Worm (Caenorhabditis elegans): Measurements from ENCODE around the gene C34F11.1.

The C34F11.1 gene

ce11 chrII:5218349-5218748 lies 5.6 kb downstream of the C34F11.1 start:
- TF ChIP-seq hnd-1 (tag; optimal IDR thresholded peaks at IDR 0.05) (no peak), pes-1 (GFP tag; IDR thresholded peaks at IDR 0.05) (no peak), F13C5.2 (tag; optimal IDR thresholded peaks at IDR 0.05) (no peak), flt-1 (GFP tag; IDR thresholded peaks at IDR 0.05) (no peak), aly-1 (tag; optimal IDR thresholded peaks at IDR 0.05) (no peak), ets-7 (tag; optimal IDR thresholded peaks at IDR 0.05) (no peak), tra-4 (tag; optimal IDR thresholded peaks at IDR 0.05) (no peak), ceh-13 (GFP tag; optimal IDR thresholded peaks at IDR 0.05) (no peak), tbx-11 (GFP tag; IDR thresholded peaks at IDR 0.05) (no peak), tbx-37 (GFP tag; conservative IDR thresholded peaks at IDR 0.05) (no peak), scrt-1 (GFP tag; IDR thresholded peaks at IDR 0.05) (no peak), sea-1 (GFP tag; conservative IDR thresholded peaks at IDR 0.05) (no peak), B0310.2 (tag; optimal IDR thresholded peaks at IDR 0.05) (no peak), ceh-36 (tag; optimal IDR thresholded peaks at IDR 0.05) (no peak), ama-1 (optimal IDR thresholded peaks at IDR 0.05) (no peak), hmg-4 (GFP tag; optimal IDR thresholded peaks at IDR 0.05) (no peak), hmbx-1 (tag; optimal IDR thresholded peaks at IDR 0.05) (no peak)

- TF ChIP-seq tra-4 (tag; optimal IDR thresholded peaks at IDR 0.05) (no peak), F13C5.2 (tag; optimal IDR thresholded peaks at IDR 0.05) (no peak), sea-1 (GFP tag; conservative IDR thresholded peaks at IDR 0.05) (no peak), hmbx-1 (tag; optimal IDR thresholded peaks at IDR 0.05) (no peak), hmg-4 (GFP tag; optimal IDR thresholded peaks at IDR 0.05) (no peak), ets-7 (tag; optimal IDR thresholded peaks at IDR 0.05) (no peak), scrt-1 (GFP tag; IDR thresholded peaks at IDR 0.05) (no peak), pes-1 (GFP tag; IDR thresholded peaks at IDR 0.05) (no peak), B0310.2 (tag; optimal IDR thresholded peaks at IDR 0.05) (no peak), ceh-13 (GFP tag; optimal IDR thresholded peaks at IDR 0.05) (no peak)
Observed at ce11 chrII:5220648-5221047, 7.9 kb downstream of the C34F11.1 start.

- TF ChIP-seq hmg-4 (GFP tag; optimal IDR thresholded peaks at IDR 0.05) (no peak), scrt-1 (GFP tag; IDR thresholded peaks at IDR 0.05) (no peak), ama-1 (optimal IDR thresholded peaks at IDR 0.05) (no peak), pes-1 (GFP tag; IDR thresholded peaks at IDR 0.05) (no peak), sea-1 (GFP tag; conservative IDR thresholded peaks at IDR 0.05) (no peak), F13C5.2 (tag; optimal IDR thresholded peaks at IDR 0.05) (no peak), ceh-36 (tag; optimal IDR thresholded peaks at IDR 0.05) (no peak), hmbx-1 (tag; optimal IDR thresholded peaks at IDR 0.05) (no peak), tbx-11 (GFP tag; IDR thresholded peaks at IDR 0.05) (no peak), aly-1 (tag; optimal IDR thresholded peaks at IDR 0.05) (no peak), tra-4 (tag; optimal IDR thresholded peaks at IDR 0.05) (no peak), hnd-1 (tag; optimal IDR thresholded peaks at IDR 0.05) (no peak)
Observed at ce11 chrII:5222830-5223229, 10.1 kb downstream of the C34F11.1 start.

- TF ChIP-seq tra-4 (tag; optimal IDR thresholded peaks at IDR 0.05) (no peak), scrt-1 (GFP tag; IDR thresholded peaks at IDR 0.05) (no peak), hmbx-1 (tag; optimal IDR thresholded peaks at IDR 0.05) (no peak), hmg-4 (GFP tag; optimal IDR thresholded peaks at IDR 0.05) (no peak), hnd-1 (tag; optimal IDR thresholded peaks at IDR 0.05) (no peak), tbx-11 (GFP tag; IDR thresholded peaks at IDR 0.05) (no peak), aly-1 (tag; optimal IDR thresholded peaks at IDR 0.05) (no peak), sea-1 (GFP tag; conservative IDR thresholded peaks at IDR 0.05) (no peak), ceh-13 (GFP tag; optimal IDR thresholded peaks at IDR 0.05) (no peak), F13C5.2 (tag; optimal IDR thresholded peaks at IDR 0.05) (no peak), ama-1 (optimal IDR thresholded peaks at IDR 0.05) (no peak), ets-7 (tag; optimal IDR thresholded peaks at IDR 0.05) (no peak), pes-1 (GFP tag; IDR thresholded peaks at IDR 0.05) (no peak), B0310.2 (tag; optimal IDR thresholded peaks at IDR 0.05) (no peak), ceh-36 (tag; optimal IDR thresholded peaks at IDR 0.05) (no peak), tbx-37 (GFP tag; conservative IDR thresholded peaks at IDR 0.05) (no peak)
Observed at ce11 chrII:5225284-5225683, 12.5 kb downstream of the C34F11.1 start, which contains the start of gene dsh-1. Gene dsh-1, minus strand, starts transcription at chrII:5225384.

- TF ChIP-seq scrt-1 (GFP tag; IDR thresholded peaks at IDR 0.05): no peak
- TF ChIP-seq ceh-36 (tag; optimal IDR thresholded peaks at IDR 0.05): no peak
- no peak for TF ChIP-seq ceh-13 (GFP tag; optimal IDR thresholded peaks at IDR 0.05)
- no peak for TF ChIP-seq ets-7 (tag; optimal IDR thresholded peaks at IDR 0.05)
- no peak for TF ChIP-seq hmbx-1 (tag; optimal IDR thresholded peaks at IDR 0.05)
- no peak for TF ChIP-seq pes-1 (GFP tag; IDR thresholded peaks at IDR 0.05)
- TF ChIP-seq flt-1 (GFP tag; IDR thresholded peaks at IDR 0.05): no peak
- no peak for TF ChIP-seq aly-1 (tag; optimal IDR thresholded peaks at IDR 0.05)
- no peak for TF ChIP-seq B0310.2 (tag; optimal IDR thresholded peaks at IDR 0.05)
- peak; percentile 69 for TF ChIP-seq hmg-4 (GFP tag; optimal IDR thresholded peaks at IDR 0.05)
- no peak for TF ChIP-seq tra-4 (tag; optimal IDR thresholded peaks at IDR 0.05)
- peak; percentile 4 for TF ChIP-seq F13C5.2 (tag; optimal IDR thresholded peaks at IDR 0.05)
- TF ChIP-seq hnd-1 (tag; optimal IDR thresholded peaks at IDR 0.05): no peak
- no peak for TF ChIP-seq tbx-11 (GFP tag; IDR thresholded peaks at IDR 0.05)
- TF ChIP-seq tbx-37 (GFP tag; conservative IDR thresholded peaks at IDR 0.05): no peak
- no peak for TF ChIP-seq sea-1 (GFP tag; conservative IDR thresholded peaks at IDR 0.05)
Observed at ce11 chrII:5226309-5226708, 13.5 kb downstream of the C34F11.1 start.

- no peak for TF ChIP-seq ets-7 (tag; optimal IDR thresholded peaks at IDR 0.05)
- peak; percentile 48 for TF ChIP-seq hmg-4 (GFP tag; optimal IDR thresholded peaks at IDR 0.05)
Observed at ce11 chrII:5227768-5228167, 15.0 kb downstream of the C34F11.1 start.

ce11 chrII:5228662-5229061 lies 15.9 kb downstream of the C34F11.1 start:
- TF ChIP-seq tra-4 (tag; optimal IDR thresholded peaks at IDR 0.05): no peak
- TF ChIP-seq hmg-4 (GFP tag; optimal IDR thresholded peaks at IDR 0.05): peak; percentile 46
- no peak for TF ChIP-seq pes-1 (GFP tag; IDR thresholded peaks at IDR 0.05)
- no peak for TF ChIP-seq flt-1 (GFP tag; IDR thresholded peaks at IDR 0.05)
- no peak for TF ChIP-seq tbx-11 (GFP tag; IDR thresholded peaks at IDR 0.05)
- TF ChIP-seq tbx-37 (GFP tag; conservative IDR thresholded peaks at IDR 0.05): no peak
- TF ChIP-seq ets-7 (tag; optimal IDR thresholded peaks at IDR 0.05): no peak

ce11 chrII:5229596-5229995 lies 16.8 kb downstream of the C34F11.1 start, which contains the start of gene EGAP2.2:
Gene EGAP2.2, plus strand, starts transcription at chrII:5229896.
- TF ChIP-seq pes-1 (GFP tag; IDR thresholded peaks at IDR 0.05) (no peak), tbx-37 (GFP tag; conservative IDR thresholded peaks at IDR 0.05) (no peak), ama-1 (optimal IDR thresholded peaks at IDR 0.05) (no peak), B0310.2 (tag; optimal IDR thresholded peaks at IDR 0.05) (no peak), tra-4 (tag; optimal IDR thresholded peaks at IDR 0.05) (no peak), flt-1 (GFP tag; IDR thresholded peaks at IDR 0.05) (no peak), tbx-11 (GFP tag; IDR thresholded peaks at IDR 0.05) (no peak), sea-1 (GFP tag; conservative IDR thresholded peaks at IDR 0.05) (no peak), hmg-4 (GFP tag; optimal IDR thresholded peaks at IDR 0.05) (no peak), scrt-1 (GFP tag; IDR thresholded peaks at IDR 0.05) (no peak)

Data from whole organism, early embryonic.